Worm (Caenorhabditis elegans) whole organism, L1 larva: ENCODE results near the gene nstp-5.

Experiments used
- C16A3.4 ChIP-seq: fragments of 150-350 bp; optimal IDR thresholded peaks from 2 replicates; lab custom pipeline; 2014; ENCODE audit warnings: missing biosample characterization, missing genetic modification characterization
- ama-1 ChIP-seq: fragments of 150-350 bp; optimal IDR thresholded peaks from 2 replicates; lab custom pipeline; 2014
- lin-15B ChIP-seq: fragments of 150-350 bp; sonication (generic microtip); optimal IDR thresholded peaks from 3 replicates; lab custom pipeline; 2014; ENCODE audit warnings: missing biosample characterization, missing genetic modification characterization
- pax-3 ChIP-seq: fragments of 200-800 bp; sonication (Bioruptor generic); optimal IDR thresholded peaks from 2 replicates; lab custom pipeline; 2018; ENCODE audit warnings: mild to moderate bottlenecking, missing genetic modification characterization, moderate library complexity, missing compliant biosample characterization
- unc-86 ChIP-seq: sonication (generic microtip); optimal IDR thresholded peaks from 2 replicates; lab custom pipeline; 2016; ENCODE audit warnings: missing genetic modification characterization, missing compliant biosample characterization
- zag-1 ChIP-seq: fragments of 150-350 bp; optimal IDR thresholded peaks from 2 replicates; lab custom pipeline; 2014; ENCODE audit warnings: missing biosample characterization, missing genetic modification characterization

DNA sequence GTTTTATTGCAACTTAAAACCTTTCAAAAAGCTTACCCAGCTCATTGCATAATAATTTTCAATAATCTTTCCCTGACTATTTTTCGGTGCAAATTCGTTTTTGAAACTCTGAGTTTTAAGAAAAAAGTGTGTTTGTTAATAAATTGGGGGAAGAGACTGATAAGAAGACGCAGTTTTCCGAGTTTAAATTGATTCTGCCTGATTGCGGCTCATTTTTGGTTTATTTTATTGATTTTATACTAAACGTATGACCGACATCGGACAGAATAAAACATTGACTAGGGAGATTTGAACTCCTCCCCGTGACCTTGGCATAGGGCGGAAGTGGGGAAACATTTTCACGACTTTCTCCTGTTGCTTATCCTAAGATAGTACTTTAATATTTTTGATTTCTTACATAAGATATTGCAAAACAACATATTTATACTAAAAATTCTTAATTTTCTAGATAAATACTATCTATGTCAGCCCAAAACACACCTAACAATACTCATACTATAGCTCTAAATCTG, 41.1 kb downstream of the nstp-5 start, which contains the start of gene K08D8.7:
- TF ChIP-seq zag-1 (tag; lab: Kevin White, UChicago) (no peak), ama-1 (lab: Kevin White, UChicago) (no peak), pax-3 (tag; lab: Kevin White, UChicago) (no peak), unc-86 (tag; lab: Kevin White, UChicago) (no peak), C16A3.4 (tag; lab: Kevin White, UChicago) (no peak), lin-15B (tag; lab: Kevin White, UChicago) (no peak)
